Fruit fly (Drosophila melanogaster) whole organism, embryonic: ENCODE data around the gene Ltn1.

ENCODE experiments used
- Atf3 ChIP-seq: fragments of 200-800 bp; sonication (Bioruptor generic); optimal IDR thresholded peaks from 3 replicates; lab custom pipeline; 2016; ENCODE audit warnings: missing biosample characterization, missing genetic modification characterization
- B-H1 ChIP-seq: fragments of 200-800 bp; sonication (Bioruptor generic); IDR thresholded peaks from 3 replicates; pipeline ENCODE4 v1.3.6; 2022; ENCODE audit warnings: missing biosample characterization, missing genetic modification characterization
- CG12155 ChIP-seq: fragments of 200-800 bp; sonication (Bioruptor generic); optimal IDR thresholded peaks from 3 replicates; lab custom pipeline; 2016; ENCODE audit warnings: missing biosample characterization, missing genetic modification characterization
- CG13624 ChIP-seq: fragments of 200-800 bp; sonication (Bioruptor generic); optimal IDR thresholded peaks from 2 replicates; lab custom pipeline; 2016; ENCODE audit warnings: missing biosample characterization, missing genetic modification characterization
- CG15269 ChIP-seq: fragments of 200-800 bp; sonication (Bioruptor generic); optimal IDR thresholded peaks from 2 replicates; lab custom pipeline; 2018; ENCODE audit warnings: missing biosample characterization, mild to moderate bottlenecking, missing genetic modification characterization, moderate library complexity
- CG16863 ChIP-seq: fragments of 200-800 bp; sonication (Bioruptor generic); optimal IDR thresholded peaks from 3 replicates; lab custom pipeline; 2016; ENCODE audit warnings: missing biosample characterization, missing genetic modification characterization
- CG17912 ChIP-seq: fragments of 200-800 bp; sonication (Bioruptor generic); optimal IDR thresholded peaks from 2 replicates; lab custom pipeline; 2018; ENCODE audit warnings: missing biosample characterization, mild to moderate bottlenecking, missing genetic modification characterization
- CG18262 ChIP-seq: fragments of 200-800 bp; optimal IDR thresholded peaks from 3 replicates; lab custom pipeline; 2019; ENCODE audit warnings: missing biosample characterization, mild to moderate bottlenecking, missing genetic modification characterization, moderate library complexity
- CG18476 ChIP-seq: fragments of 200-800 bp; sonication (Bioruptor generic); optimal IDR thresholded peaks from 2 replicates; lab custom pipeline; 2016; ENCODE audit warnings: missing biosample characterization, mild to moderate bottlenecking, missing genetic modification characterization
- CG2129 ChIP-seq: fragments of 200-800 bp; sonication (Bioruptor generic); IDR thresholded peaks from 2 replicates; pipeline ENCODE4 v1.3.6; 2022; ENCODE audit warnings: missing biosample characterization, missing genetic modification characterization; ENCODE audit not compliant: partially characterized antibody
- CG2875 ChIP-seq: fragments of 200-800 bp; sonication (Bioruptor generic); optimal IDR thresholded peaks from 2 replicates; lab custom pipeline; 2017; ENCODE audit warnings: missing biosample characterization, mild to moderate bottlenecking, missing genetic modification characterization, missing genetic modification reagents
- CG32532 ChIP-seq: fragments of 200-800 bp; sonication (Bioruptor generic); IDR thresholded peaks from 2 replicates; pipeline ENCODE4 v1.3.6; 2022; ENCODE audit warnings: missing biosample characterization, missing genetic modification characterization
- CG33213 ChIP-seq: fragments of 200-800 bp; sonication (Bioruptor generic); optimal IDR thresholded peaks from 3 replicates; lab custom pipeline; 2016; ENCODE audit warnings: missing biosample characterization, missing genetic modification characterization
- CG34422 ChIP-seq: fragments of 200-800 bp; sonication (Bioruptor generic); IDR thresholded peaks from 3 replicates; pipeline ENCODE4 v1.3.6; 2022; ENCODE audit warnings: missing biosample characterization, missing genetic modification characterization
- CG6254 ChIP-seq: fragments of 200-800 bp; sonication (Bioruptor generic); optimal IDR thresholded peaks from 3 replicates; lab custom pipeline; 2017; ENCODE audit warnings: mild to moderate bottlenecking, missing biosample characterization, missing genetic modification reagents, missing genetic modification characterization
- CG6272 ChIP-seq: fragments of 200-800 bp; sonication (Bioruptor generic); IDR thresholded peaks from 2 replicates; pipeline ENCODE4 v1.3.6; 2022; ENCODE audit warnings: missing biosample characterization, missing genetic modification characterization
- CG6854 ChIP-seq: fragments of 200-800 bp; sonication (Bioruptor generic); optimal IDR thresholded peaks from 3 replicates; lab custom pipeline; 2017; ENCODE audit warnings: missing biosample characterization, mild to moderate bottlenecking, missing genetic modification characterization
- CG7928 ChIP-seq: fragments of 200-800 bp; sonication (Bioruptor generic); optimal IDR thresholded peaks from 2 replicates; lab custom pipeline; 2017; ENCODE audit warnings: missing biosample characterization, mild to moderate bottlenecking, missing genetic modification characterization
- CG9817 ChIP-seq: fragments of 200-800 bp; sonication (Bioruptor generic); optimal IDR thresholded peaks from 2 replicates; lab custom pipeline; 2018; ENCODE audit warnings: missing biosample characterization, mild to moderate bottlenecking, missing genetic modification characterization, moderate library complexity
- D19B ChIP-seq: fragments of 200-800 bp; sonication (Bioruptor generic); optimal IDR thresholded peaks from 2 replicates; lab custom pipeline; 2017; ENCODE audit warnings: missing biosample characterization, mild to moderate bottlenecking, missing genetic modification characterization
- Doc2 ChIP-seq: fragments of 200-800 bp; sonication (Bioruptor generic); IDR thresholded peaks from 2 replicates; pipeline ENCODE4 v1.3.6; 2022; ENCODE audit warnings: missing biosample characterization, missing genetic modification characterization
- Doc3 ChIP-seq: fragments of 200-800 bp; sonication (Bioruptor generic); IDR thresholded peaks from 3 replicates; pipeline ENCODE4 v1.3.6; 2022; ENCODE audit warnings: missing biosample characterization, missing genetic modification characterization; ENCODE audit not compliant: partially characterized antibody
- Fer3 ChIP-seq: fragments of 200-800 bp; sonication (Bioruptor generic); optimal IDR thresholded peaks from 2 replicates; lab custom pipeline; 2018; ENCODE audit warnings: missing biosample characterization, mild to moderate bottlenecking, missing genetic modification characterization, moderate library complexity
- Hr3 ChIP-seq: fragments of 200-800 bp; sonication (Bioruptor generic); optimal IDR thresholded peaks from 3 replicates; lab custom pipeline; 2016; ENCODE audit warnings: missing biosample characterization, missing genetic modification characterization
- Scr ChIP-seq: fragments of 200-800 bp; sonication (Bioruptor generic); IDR thresholded peaks from 2 replicates; pipeline ENCODE4 v1.3.6; 2022; ENCODE audit warnings: missing biosample characterization, missing genetic modification characterization; ENCODE audit not compliant: partially characterized antibody
- Stat92E ChIP-seq, 3 experiments: fragments of >200 bp in 2 of 3; fragments of 200-800 bp in 1 of 3; sonication (Bioruptor generic) in 1 of 3; optimal IDR thresholded peaks; 2 replicates each; lab custom pipeline; 2017 to 2019; ENCODE audit warnings: missing biosample characterization in 3 of 3, missing genetic modification characterization in 3 of 3, mild to moderate bottlenecking in 1 of 3, moderate library complexity in 1 of 3
- abd-A ChIP-seq: fragments of 200-800 bp; sonication (Bioruptor generic); optimal IDR thresholded peaks from 3 replicates; lab custom pipeline; 2019; ENCODE audit warnings: missing biosample characterization, mild to moderate bottlenecking, missing genetic modification characterization, moderate library complexity
- ase ChIP-seq: fragments of 200-800 bp; sonication (Bioruptor generic); IDR thresholded peaks from 3 replicates; pipeline ENCODE4 v1.3.6; 2022; ENCODE audit warnings: missing biosample characterization, missing genetic modification characterization
- bab2 ChIP-seq: fragments of 200-800 bp; sonication (Bioruptor generic); optimal IDR thresholded peaks from 2 replicates; lab custom pipeline; 2016; ENCODE audit warnings: missing biosample characterization, missing genetic modification characterization
- dan ChIP-seq: fragments of 200-800 bp; sonication (Bioruptor generic); IDR thresholded peaks from 2 replicates; pipeline ENCODE4 v1.3.6; 2022; ENCODE audit warnings: missing biosample characterization, missing genetic modification characterization
- dimm ChIP-seq: fragments of 200-800 bp; sonication (Bioruptor generic); IDR thresholded peaks from 2 replicates; pipeline ENCODE4 v1.3.6; 2022; ENCODE audit warnings: missing biosample characterization, missing genetic modification characterization
- dm ChIP-seq: fragments of 200-800 bp; sonication (Bioruptor generic); optimal IDR thresholded peaks from 3 replicates; lab custom pipeline; 2016; ENCODE audit warnings: missing biosample characterization, missing genetic modification characterization
- ewg ChIP-seq: fragments of 200-800 bp; sonication (Bioruptor generic); optimal IDR thresholded peaks from 3 replicates; lab custom pipeline; 2017; ENCODE audit warnings: mild to moderate bottlenecking, missing biosample characterization, missing genetic modification reagents, missing genetic modification characterization
- gem ChIP-seq: fragments of 200-800 bp; sonication (Bioruptor generic); optimal IDR thresholded peaks from 2 replicates; lab custom pipeline; 2019; ENCODE audit warnings: missing biosample characterization, mild to moderate bottlenecking, missing genetic modification characterization, moderate library complexity
- grau ChIP-seq: fragments of 200-800 bp; optimal IDR thresholded peaks from 3 replicates; lab custom pipeline; 2019; ENCODE audit warnings: missing biosample characterization, mild to moderate bottlenecking, missing genetic modification characterization, moderate library complexity
- grn ChIP-seq: fragments of 200-800 bp; sonication (Bioruptor generic); optimal IDR thresholded peaks from 3 replicates; lab custom pipeline; 2017; ENCODE audit warnings: missing biosample characterization, missing genetic modification characterization
- gsb-n ChIP-seq: fragments of 200-800 bp; sonication (Bioruptor generic); optimal IDR thresholded peaks from 3 replicates; lab custom pipeline; 2018; ENCODE audit warnings: missing biosample characterization, mild to moderate bottlenecking, missing genetic modification characterization
- gt ChIP-seq: fragments of 200-800 bp; sonication (Bioruptor generic); IDR thresholded peaks from 2 replicates; pipeline ENCODE4 v1.3.6; 2022; ENCODE audit warnings: missing biosample characterization, missing genetic modification characterization
- inv ChIP-seq: fragments of 200-800 bp; sonication (Bioruptor generic); IDR thresholded peaks from 2 replicates; pipeline ENCODE4 v1.3.6; 2022; ENCODE audit warnings: missing biosample characterization, missing genetic modification characterization; ENCODE audit not compliant: partially characterized antibody
- kay ChIP-seq: fragments of 200-800 bp; sonication (Bioruptor generic); optimal IDR thresholded peaks from 2 replicates; lab custom pipeline; 2016; ENCODE audit warnings: missing biosample characterization, missing genetic modification characterization
- ken ChIP-seq: fragments of 200-800 bp; sonication (Bioruptor generic); IDR thresholded peaks from 3 replicates; pipeline ENCODE4 v1.3.6; 2022; ENCODE audit warnings: missing biosample characterization, missing genetic modification characterization
- onecut ChIP-seq: fragments of 200-800 bp; sonication (Bioruptor generic); IDR thresholded peaks from 2 replicates; pipeline ENCODE4 v1.3.6; 2022; ENCODE audit warnings: missing biosample characterization, missing genetic modification characterization
- psq ChIP-seq: fragments of 200-800 bp; sonication (Bioruptor generic); optimal IDR thresholded peaks from 2 replicates; lab custom pipeline; 2017; ENCODE audit warnings: missing biosample characterization, missing genetic modification characterization
- sima ChIP-seq: fragments of 200-800 bp; sonication (Bioruptor generic); optimal IDR thresholded peaks from 2 replicates; lab custom pipeline; 2016; ENCODE audit warnings: missing biosample characterization, missing genetic modification characterization
- stc ChIP-seq: fragments of 200-800 bp; sonication (Bioruptor generic); IDR thresholded peaks from 2 replicates; pipeline ENCODE4 v1.3.6; 2022; ENCODE audit warnings: missing biosample characterization, missing genetic modification characterization
- twi ChIP-seq: fragments of 200-800 bp; optimal IDR thresholded peaks from 2 replicates; lab custom pipeline; 2019; ENCODE audit warnings: missing biosample characterization, mild to moderate bottlenecking, missing genetic modification characterization, moderate library complexity
- vnd ChIP-seq: fragments of 200-800 bp; sonication (Bioruptor generic); IDR thresholded peaks from 3 replicates; pipeline ENCODE4 v1.3.6; 2022; ENCODE audit warnings: missing biosample characterization, missing genetic modification characterization; ENCODE audit not compliant: partially characterized antibody
- wor ChIP-seq: fragments of 200-800 bp; sonication (Bioruptor generic); IDR thresholded peaks from 2 replicates; pipeline ENCODE4 v1.3.6; 2022; ENCODE audit warnings: missing biosample characterization, missing genetic modification characterization
- z ChIP-seq: fragments of 200-800 bp; sonication (Bioruptor generic); IDR thresholded peaks from 3 replicates; pipeline ENCODE4 v1.3.6; 2022; ENCODE audit warnings: missing biosample characterization, missing genetic modification characterization
- zf30C ChIP-seq: fragments of 200-800 bp; sonication (Bioruptor generic); optimal IDR thresholded peaks from 3 replicates; lab custom pipeline; 2018; ENCODE audit warnings: missing biosample characterization, mild to moderate bottlenecking, missing genetic modification characterization

Ltn1 gene

dm6 chr3L:19598369-19599148 lies 46.5 kb upstream of the Ltn1 start, which contains the start of the genes ash1 and Taf6 (continued):
- TF ChIP-seq grn (GFP tag; lab: Kevin White, UChicago) (no peak), CG17912 (GFP tag; lab: Kevin White, UChicago) (no peak), CG2129 (no peak), CG2875 (GFP tag; lab: Kevin White, UChicago) (no peak), D19B (GFP tag; lab: Kevin White, UChicago) (no peak), CG32532 (no peak), psq (GFP tag; lab: Kevin White, UChicago) (no peak), B-H1 (GFP tag; lab: Robert Waterston, UW) (no peak), CG6272 (no peak), Scr (GFP tag; lab: Robert Waterston, UW) (peak; percentile 73), Hr3 (GFP tag; lab: Kevin White, UChicago) (no peak), grau (tag; lab: Kevin White, UChicago) (no peak), CG6854 (no peak), zf30C (GFP tag; lab: Kevin White, UChicago) (no peak), sima (no peak), wor (GFP tag; lab: Robert Waterston, UW) (no peak), Atf3 (no peak), abd-A (tag; lab: Kevin White, UChicago) (no peak), Stat92E (GFP tag; optimal IDR thresholded peaks at IDR 0.05; lab: Kevin White, UChicago) (no peak), dimm (GFP tag; lab: Robert Waterston, UW) (no peak), CG13624 (GFP tag; lab: Kevin White, UChicago) (no peak), stc (GFP tag; lab: Robert Waterston, UW) (no peak), CG6254 (GFP tag; lab: Kevin White, UChicago) (no peak), CG7928 (GFP tag; lab: Kevin White, UChicago) (no peak), ase (no peak), z (no peak), CG15269 (tag; lab: Kevin White, UChicago) (no peak), CG18476 (GFP tag; lab: Kevin White, UChicago) (no peak), gt (GFP tag; lab: Robert Waterston, UW) (no peak), Doc3 (GFP tag; lab: Robert Waterston, UW) (peak; percentile 70), Doc2 (no peak), onecut (GFP tag; lab: Robert Waterston, UW) (no peak), CG34422 (GFP tag; lab: Robert Waterston, UW) (0 out of 3 replicates have a peak, but pooled peaks have one; percentile 11), Fer3 (tag; lab: Kevin White, UChicago) (no peak), gem (tag; lab: Kevin White, UChicago) (no peak), gsb-n (tag; lab: Kevin White, UChicago) (no peak), CG16863 (GFP tag; lab: Kevin White, UChicago) (no peak), CG9817 (tag; lab: Kevin White, UChicago) (no peak), inv (GFP tag; lab: Robert Waterston, UW) (peak; percentile 58; the same call in 1 of the 2 replicates), vnd (GFP tag; lab: Robert Waterston, UW) (peak; percentile 70), kay (GFP tag; lab: Kevin White, UChicago) (no peak), CG18262 (tag; lab: Kevin White, UChicago) (no peak), ewg (GFP tag; lab: Kevin White, UChicago) (no peak), CG12155 (GFP tag; lab: Kevin White, UChicago) (no peak), CG33213 (GFP tag; lab: Kevin White, UChicago) (no peak), dan (GFP tag; lab: Robert Waterston, UW) (no peak), ken (GFP tag; lab: Robert Waterston, UW) (no peak), twi (no peak), dm (GFP tag; lab: Kevin White, UChicago) (no peak), bab2 (GFP tag; lab: Kevin White, UChicago) (no peak)
